Worm (Caenorhabditis elegans) whole organism, mixed stage, embryonic: ENCODE results near the gene C45B2.8.

ENCODE experiments used
- M03D4.4 ChIP-seq: sonication (generic microtip); optimal IDR thresholded peaks from 2 replicates; lab custom pipeline; 2017; ENCODE audit warnings: mild to moderate bottlenecking, missing genetic modification characterization, missing compliant biosample characterization
- bed-3 ChIP-seq: fragments of 200-800 bp; sonication (Bioruptor generic); optimal IDR thresholded peaks from 3 replicates; lab custom pipeline; 2018; ENCODE audit warnings: mild to moderate bottlenecking, missing genetic modification characterization, moderate library complexity, missing compliant biosample characterization
- blmp-1 ChIP-seq: fragments of 150-350 bp; optimal IDR thresholded peaks from 2 replicates; lab custom pipeline; 2014; ENCODE audit warnings: missing biosample characterization, missing genetic modification characterization
- ceh-39 ChIP-seq: fragments of 150-350 bp; optimal IDR thresholded peaks from 2 replicates; lab custom pipeline; 2014; ENCODE audit warnings: missing biosample characterization, missing genetic modification characterization
- ceh-43 ChIP-seq: fragments of 200-800 bp; sonication (Bioruptor generic); optimal IDR thresholded peaks from 2 replicates; lab custom pipeline; 2018; ENCODE audit warnings: mild to moderate bottlenecking, missing genetic modification characterization, moderate library complexity, missing compliant biosample characterization
- ceh-83 ChIP-seq: fragments of 200-800 bp; sonication (Bioruptor generic); optimal IDR thresholded peaks from 2 replicates; lab custom pipeline; 2018; ENCODE audit warnings: mild to moderate bottlenecking, missing genetic modification characterization, missing compliant biosample characterization
- ces-1 ChIP-seq: fragments of 150-350 bp; optimal IDR thresholded peaks from 2 replicates; lab custom pipeline; 2014; ENCODE audit warnings: missing biosample characterization, missing genetic modification reagents, missing genetic modification characterization
- cnd-1 ChIP-seq: fragments of 200-800 bp; sonication (Bioruptor generic); optimal IDR thresholded peaks from 2 replicates; lab custom pipeline; 2018; ENCODE audit warnings: mild to moderate bottlenecking, missing genetic modification characterization, missing compliant biosample characterization
- drap-1 ChIP-seq: fragments of 200-800 bp; sonication (Bioruptor generic); optimal IDR thresholded peaks from 3 replicates; lab custom pipeline; 2018; ENCODE audit warnings: mild to moderate bottlenecking, missing genetic modification characterization, missing compliant biosample characterization
- elt-3 ChIP-seq: fragments of 150-350 bp; optimal IDR thresholded peaks from 2 replicates; lab custom pipeline; 2014; ENCODE audit warnings: missing biosample characterization, missing genetic modification characterization
- flh-1 ChIP-seq: fragments of 200-800 bp; sonication (Bioruptor generic); optimal IDR thresholded peaks from 2 replicates; lab custom pipeline; 2018; ENCODE audit warnings: mild to moderate bottlenecking, missing genetic modification characterization, moderate library complexity, missing compliant biosample characterization
- ham-2 ChIP-seq: fragments of 200-800 bp; sonication (Bioruptor generic); optimal IDR thresholded peaks from 2 replicates; lab custom pipeline; 2018; ENCODE audit warnings: mild to moderate bottlenecking, missing genetic modification characterization, missing compliant biosample characterization
- lin-13 ChIP-seq: fragments of 150-350 bp; optimal IDR thresholded peaks from 2 replicates; lab custom pipeline; 2014; ENCODE audit warnings: missing biosample characterization, missing genetic modification characterization
- lin-32 ChIP-seq: fragments of 200-800 bp; sonication (Bioruptor generic); optimal IDR thresholded peaks from 2 replicates; lab custom pipeline; 2018; ENCODE audit warnings: mild to moderate bottlenecking, missing genetic modification characterization, missing compliant biosample characterization
- lsy-2 ChIP-seq: fragments of 150-350 bp; optimal IDR thresholded peaks from 2 replicates; lab custom pipeline; 2014; ENCODE audit warnings: missing biosample characterization, missing genetic modification characterization
- mab-5 ChIP-seq: fragments of 150-350 bp; optimal IDR thresholded peaks from 2 replicates; lab custom pipeline; 2014; ENCODE audit warnings: missing biosample characterization, missing genetic modification characterization
- mep-1 ChIP-seq: fragments of 150-350 bp; optimal IDR thresholded peaks from 2 replicates; lab custom pipeline; 2017; ENCODE audit warnings: missing biosample characterization, missing genetic modification reagents, missing genetic modification characterization, inconsistent platforms
- mls-2 ChIP-seq: sonication (generic microtip); optimal IDR thresholded peaks from 2 replicates; lab custom pipeline; 2016; ENCODE audit warnings: mild to moderate bottlenecking, missing genetic modification characterization, moderate library complexity, missing compliant biosample characterization
- nhr-12 ChIP-seq: fragments of 150-350 bp; optimal IDR thresholded peaks from 2 replicates; lab custom pipeline; 2014; ENCODE audit warnings: missing biosample characterization, missing genetic modification characterization
- nhr-2 ChIP-seq: fragments of 150-350 bp; optimal IDR thresholded peaks from 2 replicates; lab custom pipeline; 2014; ENCODE audit warnings: missing biosample characterization, missing genetic modification characterization
- nhr-237 ChIP-seq: fragments of 150-350 bp; optimal IDR thresholded peaks from 2 replicates; lab custom pipeline; 2014; ENCODE audit warnings: missing biosample characterization, missing genetic modification characterization
- nhr-28 ChIP-seq: fragments of 150-350 bp; optimal IDR thresholded peaks from 2 replicates; lab custom pipeline; 2014; ENCODE audit warnings: missing biosample characterization, missing genetic modification characterization
- nhr-76 ChIP-seq: sonication (generic microtip); optimal IDR thresholded peaks from 2 replicates; lab custom pipeline; 2017; ENCODE audit warnings: missing biosample characterization, missing genetic modification characterization
- pha-4 ChIP-seq: fragments of 150-350 bp; optimal IDR thresholded peaks from 2 replicates; lab custom pipeline; 2018; ENCODE audit warnings: missing biosample characterization, missing genetic modification reagents, missing genetic modification characterization
- sem-2 ChIP-seq: fragments of 200-800 bp; sonication (Bioruptor generic); optimal IDR thresholded peaks from 2 replicates; lab custom pipeline; 2018; ENCODE audit warnings: mild to moderate bottlenecking, missing genetic modification characterization, missing compliant biosample characterization
- sptf-1 ChIP-seq: sonication (generic microtip); optimal IDR thresholded peaks from 2 replicates; lab custom pipeline; 2017; ENCODE audit warnings: mild to moderate bottlenecking, missing genetic modification characterization, moderate library complexity, missing compliant biosample characterization
- tbx-8 ChIP-seq: fragments of 200-800 bp; sonication (Bioruptor generic); optimal IDR thresholded peaks from 2 replicates; lab custom pipeline; 2018; ENCODE audit warnings: mild to moderate bottlenecking, missing genetic modification characterization, moderate library complexity, missing compliant biosample characterization
- unc-120 ChIP-seq: sonication (generic microtip); optimal IDR thresholded peaks from 2 replicates; lab custom pipeline; 2017; ENCODE audit warnings: missing genetic modification characterization, missing compliant biosample characterization; ENCODE audit not compliant: poor library complexity, severe bottlenecking
- unc-39 ChIP-seq: fragments of 150-350 bp; optimal IDR thresholded peaks from 2 replicates; lab custom pipeline; 2014; ENCODE audit warnings: missing biosample characterization, missing genetic modification characterization
- unc-62 ChIP-seq: fragments of 150-350 bp; optimal IDR thresholded peaks from 2 replicates; lab custom pipeline; 2014; ENCODE audit warnings: missing biosample characterization, missing genetic modification reagents, missing genetic modification characterization
- zip-8 ChIP-seq: fragments of 150-350 bp; optimal IDR thresholded peaks from 2 replicates; lab custom pipeline; 2014; ENCODE audit warnings: missing biosample characterization, missing genetic modification characterization
- ztf-11 ChIP-seq: fragments of 150-350 bp; optimal IDR thresholded peaks from 2 replicates; lab custom pipeline; 2014; ENCODE audit warnings: missing biosample characterization, missing genetic modification characterization

Gene C45B2.8

ce11 chrX:6082660-6083059 is 5.1 kb upstream of the C45B2.8 start, which contains the start of gene C45B2.3:
TSS of gene C45B2.3 (plus strand) at chrX:6082960.
- TF ChIP-seq ham-2 (no peak), flh-1 (no peak), unc-62 (GFP tag; lab: Kevin White, UChicago) (no peak), lin-13 (no peak), pha-4 (tag; lab: Kevin White, UChicago) (no peak), unc-120 (tag; lab: Kevin White, UChicago) (no peak), mls-2 (tag; lab: Kevin White, UChicago) (no peak), M03D4.4 (no peak), bed-3 (GFP tag; lab: Kevin White, UChicago) (no peak), nhr-12 (no peak), unc-39 (no peak), blmp-1 (tag; lab: Kevin White, UChicago) (no peak), nhr-2 (no peak), mab-5 (tag; lab: Kevin White, UChicago) (no peak), nhr-28 (tag; lab: Kevin White, UChicago) (no peak), elt-3 (tag; lab: Kevin White, UChicago) (no peak), cnd-1 (tag; lab: Kevin White, UChicago) (no peak), tbx-8 (GFP tag; lab: Kevin White, UChicago) (no peak)

ce11 chrX:6084439-6084838 is 3.3 kb upstream of the C45B2.8 start, which contains the start of gene C45B2.2:
TSS of gene C45B2.2 (plus strand) at chrX:6084739.
- no peak for TF ChIP-seq nhr-12
- no peak for TF ChIP-seq ham-2
- TF ChIP-seq pha-4 (tag; lab: Kevin White, UChicago) = no peak
- no peak for TF ChIP-seq nhr-2
- TF ChIP-seq ceh-83 (GFP tag; lab: Kevin White, UChicago) = no peak
- TF ChIP-seq M03D4.4 = no peak
- no peak for TF ChIP-seq bed-3 (GFP tag; lab: Kevin White, UChicago)
- no peak for TF ChIP-seq nhr-28 (tag; lab: Kevin White, UChicago)
- no peak for TF ChIP-seq tbx-8 (GFP tag; lab: Kevin White, UChicago)
- TF ChIP-seq mab-5 (tag; lab: Kevin White, UChicago) = no peak
- no peak for TF ChIP-seq unc-120 (tag; lab: Kevin White, UChicago)
- no peak for TF ChIP-seq unc-39
- no peak for TF ChIP-seq ces-1 (GFP tag; lab: Kevin White, UChicago)
- no peak for TF ChIP-seq drap-1
- TF ChIP-seq nhr-237 (tag; lab: Kevin White, UChicago) = no peak
- TF ChIP-seq cnd-1 (tag; lab: Kevin White, UChicago) = no peak
- no peak for TF ChIP-seq elt-3 (tag; lab: Kevin White, UChicago)
- TF ChIP-seq lsy-2 (tag; lab: Kevin White, UChicago) = no peak
- TF ChIP-seq lin-13 = no peak
- no peak for TF ChIP-seq ceh-39

- no peak for TF ChIP-seq ceh-43 (GFP tag; lab: Kevin White, UChicago)
- TF ChIP-seq bed-3 (GFP tag; lab: Kevin White, UChicago) = no peak
- TF ChIP-seq drap-1 = no peak
- TF ChIP-seq sptf-1 = no peak
- TF ChIP-seq blmp-1 (tag; lab: Kevin White, UChicago) = no peak
- TF ChIP-seq sem-2 (GFP tag; lab: Kevin White, UChicago) = no peak
- TF ChIP-seq mep-1 (tag; lab: Kevin White, UChicago) = no peak
- TF ChIP-seq nhr-2 = no peak
- TF ChIP-seq nhr-12 = no peak
- TF ChIP-seq lin-13 = no peak
- TF ChIP-seq mab-5 (tag; lab: Kevin White, UChicago) = no peak
- TF ChIP-seq mls-2 (tag; lab: Kevin White, UChicago) = no peak
- TF ChIP-seq nhr-237 (tag; lab: Kevin White, UChicago) = no peak
- TF ChIP-seq lsy-2 (tag; lab: Kevin White, UChicago) = no peak
- TF ChIP-seq ztf-11 (tag; lab: Kevin White, UChicago) = no peak
- no peak for TF ChIP-seq zip-8 (tag; lab: Kevin White, UChicago)
- no peak for TF ChIP-seq ham-2
- TF ChIP-seq flh-1 = no peak
Measured at ce11 chrX:6085824-6086223, 2.0 kb upstream of the C45B2.8 start, which contains the start of gene C45B2.1. TSS of gene C45B2.1 (plus strand) at chrX:6086124.

- TF ChIP-seq lin-32 (GFP tag; lab: Kevin White, UChicago) (no peak), nhr-237 (tag; lab: Kevin White, UChicago) (no peak), lin-13 (no peak), elt-3 (tag; lab: Kevin White, UChicago) (no peak), ham-2 (no peak), M03D4.4 (no peak), ceh-43 (GFP tag; lab: Kevin White, UChicago) (no peak), mls-2 (tag; lab: Kevin White, UChicago) (no peak), tbx-8 (GFP tag; lab: Kevin White, UChicago) (no peak), nhr-12 (no peak), nhr-76 (no peak), unc-62 (GFP tag; lab: Kevin White, UChicago) (no peak), flh-1 (no peak)
Measured at ce11 chrX:6088718-6089117, 942 bp downstream of the C45B2.8 start.
